Fruit fly (Drosophila melanogaster) whole organism, pupa: ENCODE measurements around the gene CG13051.

Experiments
- CG10348 ChIP-seq: fragments of 200-800 bp; sonication (Bioruptor generic); IDR thresholded peaks from 2 replicates; pipeline ENCODE4 v1.3.6; 2022; ENCODE audit warnings: missing biosample characterization, missing genetic modification characterization
- CG12605 ChIP-seq: fragments of 200-800 bp; sonication (Bioruptor generic); IDR thresholded peaks from 2 replicates; pipeline ENCODE4 v1.3.6; 2022; ENCODE audit warnings: missing biosample characterization, missing genetic modification characterization
- CG13204 ChIP-seq: fragments of 200-800 bp; sonication (Bioruptor generic); optimal IDR thresholded peaks from 2 replicates; lab custom pipeline; 2018; ENCODE audit warnings: missing biosample characterization, mild to moderate bottlenecking, missing genetic modification characterization, moderate library complexity
- CG14655 ChIP-seq: fragments of 200-800 bp; sonication (Bioruptor generic); optimal IDR thresholded peaks from 3 replicates; lab custom pipeline; 2017; ENCODE audit warnings: mild to moderate bottlenecking, missing biosample characterization, missing genetic modification reagents, missing genetic modification characterization
- CG15710 ChIP-seq: fragments of 200-800 bp; sonication (Bioruptor generic); optimal IDR thresholded peaks from 2 replicates; lab custom pipeline; 2018; ENCODE audit warnings: missing biosample characterization, mild to moderate bottlenecking, missing genetic modification characterization, moderate library complexity
- CG17806 ChIP-seq: fragments of 200-800 bp; sonication (Bioruptor generic); optimal IDR thresholded peaks from 2 replicates; lab custom pipeline; 2018; ENCODE audit warnings: missing biosample characterization, mild to moderate bottlenecking, missing genetic modification characterization, moderate library complexity
- CG32121 ChIP-seq: fragments of 200-800 bp; sonication (Bioruptor generic); IDR thresholded peaks from 2 replicates; pipeline ENCODE4 v1.3.6; 2022; ENCODE audit warnings: missing biosample characterization, missing genetic modification characterization
- CG34367 ChIP-seq: fragments of 200-800 bp; sonication (Bioruptor generic); optimal IDR thresholded peaks from 2 replicates; lab custom pipeline; 2018; ENCODE audit warnings: missing biosample characterization, mild to moderate bottlenecking, missing genetic modification characterization
- CG4496 ChIP-seq: fragments of 200-800 bp; sonication (Bioruptor generic); IDR thresholded peaks from 3 replicates; pipeline ENCODE4 v1.3.6; 2022; ENCODE audit warnings: missing biosample characterization, missing genetic modification characterization
- CG8159 ChIP-seq: fragments of 200-800 bp; sonication (Bioruptor generic); optimal IDR thresholded peaks from 3 replicates; lab custom pipeline; 2018; ENCODE audit warnings: missing biosample characterization, mild to moderate bottlenecking, missing genetic modification characterization, moderate library complexity
- CG8301 ChIP-seq: fragments of 200-800 bp; sonication (Bioruptor generic); optimal IDR thresholded peaks from 2 replicates; lab custom pipeline; 2018; ENCODE audit warnings: missing biosample characterization, mild to moderate bottlenecking, missing genetic modification characterization
- CG9948 ChIP-seq: fragments of 200-800 bp; sonication (Bioruptor generic); optimal IDR thresholded peaks from 2 replicates; lab custom pipeline; 2018; ENCODE audit warnings: missing biosample characterization, mild to moderate bottlenecking, missing genetic modification characterization, moderate library complexity
- D1 ChIP-seq: fragments of 200-800 bp; sonication (Bioruptor generic); optimal IDR thresholded peaks from 2 replicates; lab custom pipeline; 2018; ENCODE audit warnings: missing biosample characterization, mild to moderate bottlenecking, missing genetic modification characterization, moderate library complexity
- EcR ChIP-seq: fragments of 200-800 bp; sonication (Bioruptor generic); optimal IDR thresholded peaks from 3 replicates; lab custom pipeline; 2019; ENCODE audit warnings: missing biosample characterization, missing genetic modification characterization, mild to moderate bottlenecking, moderate library complexity, missing genetic modification reagents
- Ets98B ChIP-seq: fragments of 200-800 bp; sonication (Bioruptor generic); IDR thresholded peaks from 2 replicates; pipeline ENCODE4 v1.3.6; 2022; ENCODE audit warnings: missing biosample characterization, missing genetic modification characterization
- Pif1A ChIP-seq: fragments of 200-800 bp; sonication (Bioruptor generic); optimal IDR thresholded peaks from 3 replicates; lab custom pipeline; 2016; ENCODE audit warnings: missing biosample characterization, missing genetic modification characterization
- Pif1B ChIP-seq: fragments of 200-800 bp; sonication (Bioruptor generic); optimal IDR thresholded peaks from 3 replicates; lab custom pipeline; 2016; ENCODE audit warnings: missing biosample characterization, missing genetic modification characterization
- Snoo ChIP-seq: fragments of 200-800 bp; sonication (Bioruptor generic); optimal IDR thresholded peaks from 3 replicates; lab custom pipeline; 2017; ENCODE audit warnings: missing biosample characterization, mild to moderate bottlenecking, missing genetic modification characterization, inconsistent platforms
- fd96Ca ChIP-seq: fragments of 200-800 bp; sonication (Bioruptor generic); IDR thresholded peaks from 3 replicates; pipeline ENCODE4 v1.3.6; 2022; ENCODE audit warnings: missing biosample characterization, missing genetic modification characterization
- gl ChIP-seq: fragments of 200-800 bp; sonication (Bioruptor generic); optimal IDR thresholded peaks from 2 replicates; lab custom pipeline; 2018; ENCODE audit warnings: missing biosample characterization, mild to moderate bottlenecking, missing genetic modification characterization
- rn ChIP-seq: fragments of 200-800 bp; sonication (Bioruptor generic); IDR thresholded peaks from 2 replicates; pipeline ENCODE4 v1.3.6; 2022; ENCODE audit warnings: missing biosample characterization, missing genetic modification characterization

The CG13051 gene

DNA sequence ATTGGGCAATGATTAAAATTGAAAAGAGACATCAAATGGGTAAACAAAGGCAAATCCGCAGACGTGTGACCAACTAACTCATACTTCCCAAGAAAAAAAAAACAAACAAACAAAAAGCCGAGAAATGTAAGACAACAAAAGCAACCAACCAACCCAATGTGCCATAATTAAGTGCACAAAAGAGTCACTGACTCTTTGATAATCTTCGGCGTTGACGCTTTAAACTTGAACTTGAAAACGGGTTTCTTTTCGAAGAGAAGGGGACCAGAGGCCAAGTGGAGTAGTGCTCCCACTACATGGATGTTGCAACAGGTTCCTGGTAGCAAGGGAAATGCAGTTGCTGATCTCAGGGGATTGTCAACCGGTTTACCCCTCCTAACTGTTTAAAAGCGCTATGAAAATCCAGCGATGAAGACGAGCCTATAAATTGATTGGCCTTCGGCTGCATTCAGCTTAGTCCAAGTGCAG is 15.1 kb upstream of the CG13051 start, which contains the start of gene CG13064:
Gene CG13064, plus strand, starts transcription at position 418 of the 468 bp plus-strand sequence.
- TF ChIP-seq D1 (tag; lab: Kevin White, UChicago) (no peak), CG14655 (GFP tag; lab: Kevin White, UChicago) (no peak), EcR (GFP tag; lab: Kevin White, UChicago) (peak; percentile 96)
- TF ChIP-seq, all 21 proteins: peak for 1

DNA sequence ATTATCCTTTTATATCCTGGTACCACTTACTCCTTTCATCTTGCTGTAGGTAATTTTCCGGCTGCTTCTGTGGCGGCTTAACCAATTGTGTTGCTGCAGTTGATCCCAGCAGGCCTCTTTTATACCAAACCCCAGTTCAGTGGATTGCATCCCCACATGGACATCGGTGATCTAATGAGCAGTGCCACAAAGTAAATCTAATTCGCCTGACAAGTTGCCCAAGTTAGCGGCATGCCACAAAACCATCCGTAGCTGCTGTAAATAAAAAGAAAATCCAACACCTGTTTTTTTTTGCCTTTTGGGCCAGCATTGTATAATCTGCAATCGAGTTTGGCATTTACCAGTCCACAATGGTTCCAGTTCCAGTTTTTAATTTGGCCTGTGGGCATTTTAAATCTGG is 14.3 kb upstream of the CG13051 start, which contains the start of gene CG13050:
Gene CG13050, minus strand, starts transcription at position 101 of the 400 bp plus-strand sequence.
- TF ChIP-seq CG15710 (tag; lab: Kevin White, UChicago) (no peak), EcR (GFP tag; lab: Kevin White, UChicago) (no peak), CG13204 (GFP tag; lab: Kevin White, UChicago) (no peak), Snoo (tag; lab: Kevin White, UChicago) (no peak), CG14655 (GFP tag; lab: Kevin White, UChicago) (no peak), Pif1B (GFP tag; lab: Kevin White, UChicago) (no peak), D1 (tag; lab: Kevin White, UChicago) (no peak), Ets98B (GFP tag; lab: Robert Waterston, UW) (no peak), CG9948 (tag; lab: Kevin White, UChicago) (no peak), CG8159 (no peak)

DNA sequence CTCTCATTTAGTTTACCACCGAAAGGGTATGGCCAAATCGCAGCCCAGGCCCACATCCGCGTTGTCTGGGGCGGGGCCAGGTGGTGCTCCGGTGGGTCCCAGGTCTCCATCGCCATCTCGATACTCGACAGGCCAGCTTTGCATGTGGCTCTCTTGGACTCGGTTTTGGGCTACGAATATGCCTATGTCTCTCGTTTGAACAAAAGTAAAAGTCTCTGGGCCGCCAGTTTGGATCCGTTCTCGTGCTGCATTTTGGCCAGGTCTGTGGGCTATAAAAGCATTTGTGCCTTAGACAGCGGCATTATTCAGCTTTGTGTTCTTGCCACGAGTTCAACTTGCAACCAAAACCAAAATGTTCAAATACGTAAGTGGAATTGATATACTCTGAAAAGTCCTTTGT is 12.2 kb upstream of the CG13051 start, which contains the start of gene CG13065:
Gene CG13065, plus strand, starts transcription at position 301 of the 400 bp plus-strand sequence.
- TF ChIP-seq CG15710 (tag; lab: Kevin White, UChicago) (no peak), CG9948 (tag; lab: Kevin White, UChicago) (no peak), D1 (tag; lab: Kevin White, UChicago) (no peak), Snoo (tag; lab: Kevin White, UChicago) (no peak), rn (GFP tag; lab: Robert Waterston, UW) (no peak), CG8159 (no peak), CG17806 (no peak), CG34367 (tag; lab: Kevin White, UChicago) (no peak), Ets98B (GFP tag; lab: Robert Waterston, UW) (no peak), Pif1B (GFP tag; lab: Kevin White, UChicago) (no peak), CG4496 (no peak), CG13204 (GFP tag; lab: Kevin White, UChicago) (no peak), fd96Ca (GFP tag; lab: Robert Waterston, UW) (no peak), CG32121 (GFP tag; lab: Robert Waterston, UW) (no peak), EcR (GFP tag; lab: Kevin White, UChicago) (no peak), Pif1A (no peak), CG8301 (tag; lab: Kevin White, UChicago) (no peak)
- TF ChIP-seq, all 21 proteins: peak for 0

DNA sequence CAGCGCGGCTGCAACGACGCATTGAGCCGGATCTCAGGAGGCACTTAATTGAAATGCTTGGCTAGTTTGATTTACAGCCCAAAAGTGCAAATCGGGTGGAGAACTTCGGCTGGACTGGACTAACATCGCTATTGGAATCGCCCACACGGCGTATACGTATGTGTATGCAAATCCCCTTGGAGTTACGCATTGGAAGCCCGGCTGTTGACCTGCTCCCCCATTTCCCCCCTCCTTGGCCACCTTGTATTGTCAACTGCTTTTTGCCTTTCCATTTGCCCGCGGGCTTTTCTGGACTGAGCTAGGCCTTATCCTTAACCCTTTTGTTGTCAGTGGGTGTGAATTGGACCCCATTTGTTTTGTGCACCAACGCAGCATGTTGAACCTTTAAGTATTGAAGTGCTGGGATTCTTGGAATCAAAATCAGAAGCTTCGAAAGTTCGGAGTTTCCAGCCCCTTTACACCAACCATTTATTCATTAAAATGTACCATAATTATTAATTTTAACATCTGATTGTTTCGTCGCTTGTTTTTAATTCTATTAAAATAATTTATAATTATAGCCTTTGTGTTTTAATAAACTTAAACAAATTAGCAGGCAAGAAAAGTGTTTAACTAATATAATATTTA is 10.6 kb upstream of the CG13051 start:
- no peak for TF ChIP-seq CG8301 (tag; lab: Kevin White, UChicago)
- TF ChIP-seq CG9948 (tag; lab: Kevin White, UChicago): peak; percentile 49
- no peak for TF ChIP-seq CG13204 (GFP tag; lab: Kevin White, UChicago)
- no peak for TF ChIP-seq CG32121 (GFP tag; lab: Robert Waterston, UW)
- TF ChIP-seq CG8159: peak; percentile 63
- TF ChIP-seq CG12605: no peak
- TF ChIP-seq CG4496: no peak
- no peak for TF ChIP-seq fd96Ca (GFP tag; lab: Robert Waterston, UW)
- TF ChIP-seq Snoo (tag; lab: Kevin White, UChicago): no peak
- no peak for TF ChIP-seq CG10348 (GFP tag; lab: Robert Waterston, UW)
- TF ChIP-seq Pif1B (GFP tag; lab: Kevin White, UChicago): no peak
- TF ChIP-seq CG14655 (GFP tag; lab: Kevin White, UChicago): peak; percentile 41
- peak; percentile 20 for TF ChIP-seq CG34367 (tag; lab: Kevin White, UChicago)
- no peak for TF ChIP-seq D1 (tag; lab: Kevin White, UChicago)
- TF ChIP-seq EcR (GFP tag; lab: Kevin White, UChicago): peak; percentile 75
- no peak for TF ChIP-seq Ets98B (GFP tag; lab: Robert Waterston, UW)
- no peak for TF ChIP-seq gl (tag; lab: Kevin White, UChicago)
- TF ChIP-seq CG15710 (tag; lab: Kevin White, UChicago): peak; percentile 41
- no peak for TF ChIP-seq rn (GFP tag; lab: Robert Waterston, UW)
- peak; percentile 39 for TF ChIP-seq CG17806
- TF ChIP-seq Pif1A: no peak
- TF ChIP-seq, all 21 proteins: peak for 7

DNA sequence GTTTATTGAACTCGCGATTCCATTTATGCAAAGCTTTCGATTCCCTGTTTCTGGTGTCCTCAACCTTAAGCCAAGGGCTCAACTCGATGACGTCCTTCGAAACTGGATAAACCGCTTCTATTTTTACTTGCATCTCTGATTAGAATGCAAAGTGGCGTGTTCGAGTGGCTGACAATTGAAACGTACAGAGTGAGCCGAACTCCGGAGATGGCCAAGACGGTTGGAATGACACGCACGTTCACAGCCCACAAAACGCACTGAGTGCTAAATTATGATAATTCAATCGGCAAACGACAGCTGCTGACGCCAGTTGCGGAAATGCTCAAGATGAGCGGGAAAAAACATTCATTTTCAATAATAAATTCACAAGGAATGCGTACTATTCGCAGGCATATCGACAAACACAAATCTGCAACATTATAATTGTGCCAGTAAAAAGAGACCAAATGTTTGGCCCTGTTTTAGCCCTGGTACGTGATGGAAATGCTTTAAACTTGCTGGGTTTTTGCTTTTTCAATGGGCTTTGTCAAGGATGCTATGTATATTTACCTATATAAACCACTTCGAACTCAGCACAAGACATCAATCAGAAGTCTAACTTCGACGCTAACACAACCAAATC is 7.5 kb upstream of the CG13051 start, which contains the start of gene CG13066:
Gene CG13066, plus strand, starts transcription at position 572 of the 622 bp plus-strand sequence.
- TF ChIP-seq CG34367 (tag; lab: Kevin White, UChicago) (no peak), CG13204 (GFP tag; lab: Kevin White, UChicago) (no peak), EcR (GFP tag; lab: Kevin White, UChicago) (peak; percentile 13), CG8159 (no peak), CG15710 (tag; lab: Kevin White, UChicago) (no peak), CG12605 (no peak)
